Fruit fly (Drosophila melanogaster) whole organism, embryonic: Measurements from ENCODE around the gene MEP-1.
A peak's percentile ranks its signal among the peaks of the same experiment; 100 is the strongest.

Source experiments
- C15 ChIP-seq: fragments of 200-800 bp; sonication (Bioruptor generic); IDR thresholded peaks from 3 replicates; pipeline ENCODE4 v1.3.6; 2022; ENCODE audit warnings: missing biosample characterization, missing genetic modification characterization
- CG10462 ChIP-seq: fragments of 200-800 bp; sonication (Bioruptor generic); optimal IDR thresholded peaks from 2 replicates; lab custom pipeline; 2016; ENCODE audit warnings: missing biosample characterization, missing genetic modification characterization
- CG11247 ChIP-seq: fragments of 200-800 bp; sonication (Bioruptor generic); IDR thresholded peaks from 2 replicates; pipeline ENCODE4 v1.3.6; 2022; ENCODE audit warnings: missing biosample characterization, missing genetic modification characterization
- CG13624 ChIP-seq: fragments of 200-800 bp; sonication (Bioruptor generic); optimal IDR thresholded peaks from 2 replicates; lab custom pipeline; 2016; ENCODE audit warnings: missing biosample characterization, missing genetic modification characterization
- CG14710 ChIP-seq: fragments of 200-800 bp; sonication (Bioruptor generic); optimal IDR thresholded peaks from 3 replicates; lab custom pipeline; 2019; ENCODE audit warnings: missing biosample characterization, mild to moderate bottlenecking, missing genetic modification characterization, moderate library complexity
- CG15269 ChIP-seq: fragments of 200-800 bp; sonication (Bioruptor generic); optimal IDR thresholded peaks from 2 replicates; lab custom pipeline; 2018; ENCODE audit warnings: missing biosample characterization, mild to moderate bottlenecking, missing genetic modification characterization, moderate library complexity
- CG15479 ChIP-seq: fragments of 200-800 bp; sonication (Bioruptor generic); optimal IDR thresholded peaks from 3 replicates; lab custom pipeline; 2019; ENCODE audit warnings: missing biosample characterization, mild to moderate bottlenecking, missing genetic modification characterization, moderate library complexity
- CG18476 ChIP-seq: fragments of 200-800 bp; sonication (Bioruptor generic); optimal IDR thresholded peaks from 2 replicates; lab custom pipeline; 2016; ENCODE audit warnings: missing biosample characterization, mild to moderate bottlenecking, missing genetic modification characterization
- CG2202 ChIP-seq: fragments of 200-800 bp; sonication (Bioruptor generic); optimal IDR thresholded peaks from 2 replicates; lab custom pipeline; 2018; ENCODE audit warnings: missing biosample characterization, mild to moderate bottlenecking, missing genetic modification characterization
- CG2678 ChIP-seq: fragments of 200-800 bp; sonication (Bioruptor generic); optimal IDR thresholded peaks from 3 replicates; lab custom pipeline; 2019; ENCODE audit warnings: missing biosample characterization, mild to moderate bottlenecking, missing genetic modification characterization, moderate library complexity
- CG3163 ChIP-seq: fragments of 200-800 bp; sonication (Bioruptor generic); optimal IDR thresholded peaks from 3 replicates; lab custom pipeline; 2016; ENCODE audit warnings: missing biosample characterization, missing genetic modification characterization
- CG42726 ChIP-seq: fragments of 200-800 bp; sonication (Bioruptor generic); IDR thresholded peaks from 2 replicates; pipeline ENCODE4 v1.3.6; 2022; ENCODE audit warnings: missing biosample characterization, missing genetic modification characterization; ENCODE audit not compliant: partially characterized antibody
- CG4282 ChIP-seq: fragments of 200-800 bp; sonication (Bioruptor generic); optimal IDR thresholded peaks from 2 replicates; lab custom pipeline; 2016; ENCODE audit warnings: missing biosample characterization, missing genetic modification characterization
- CG6254 ChIP-seq: fragments of 200-800 bp; sonication (Bioruptor generic); optimal IDR thresholded peaks from 3 replicates; lab custom pipeline; 2017; ENCODE audit warnings: mild to moderate bottlenecking, missing biosample characterization, missing genetic modification reagents, missing genetic modification characterization
- CG7372 ChIP-seq: fragments of 200-800 bp; sonication (Bioruptor generic); IDR thresholded peaks from 2 replicates; pipeline ENCODE4 v1.3.6; 2022; ENCODE audit warnings: missing biosample characterization, missing genetic modification characterization
- CG7928 ChIP-seq: fragments of 200-800 bp; sonication (Bioruptor generic); optimal IDR thresholded peaks from 2 replicates; lab custom pipeline; 2017; ENCODE audit warnings: missing biosample characterization, mild to moderate bottlenecking, missing genetic modification characterization
- D ChIP-seq, 2 experiments: fragments of 200-800 bp in 1 of 2; fragments of >200 bp in 1 of 2; sonication (Bioruptor generic) in 1 of 2; optimal IDR thresholded peaks; 2 replicates in 1 of 2; 3 replicates in 1 of 2; lab custom pipeline; 2017; ENCODE audit warnings: mild to moderate bottlenecking in 1 of 2, missing biosample characterization in 1 of 2, missing genetic modification characterization in 1 of 2, missing genetic modification reagents in 1 of 2
- D19A ChIP-seq: fragments of 200-800 bp; optimal IDR thresholded peaks from 3 replicates; lab custom pipeline; 2019; ENCODE audit warnings: missing biosample characterization, mild to moderate bottlenecking, missing genetic modification characterization, moderate library complexity
- Dek ChIP-seq: fragments of 200-800 bp; sonication (Bioruptor generic); optimal IDR thresholded peaks from 3 replicates; lab custom pipeline; 2019; ENCODE audit warnings: missing biosample characterization, mild to moderate bottlenecking, missing genetic modification characterization, moderate library complexity
- Dip3 ChIP-seq: fragments of 200-800 bp; sonication (Bioruptor generic); optimal IDR thresholded peaks from 3 replicates; lab custom pipeline; 2016; ENCODE audit warnings: missing biosample characterization, missing genetic modification characterization
- Eip74EF ChIP-seq, 2 experiments: fragments of 200-800 bp in 1 of 2; fragments of >200 bp in 1 of 2; sonication (Bioruptor generic) in 1 of 2; optimal IDR thresholded peaks; 2 replicates each; lab custom pipeline; 2017 to 2019; ENCODE audit warnings: missing biosample characterization in 2 of 2, missing genetic modification characterization in 2 of 2, mild to moderate bottlenecking in 1 of 2, moderate library complexity in 1 of 2
- Gug ChIP-seq: fragments of 200-800 bp; sonication (Bioruptor generic); IDR thresholded peaks from 4 replicates; pipeline ENCODE4 v1.3.6; 2022; ENCODE audit warnings: missing biosample characterization, missing genetic modification characterization
- Hmx ChIP-seq: fragments of 200-800 bp; sonication (Bioruptor generic); optimal IDR thresholded peaks from 2 replicates; lab custom pipeline; 2016; ENCODE audit warnings: missing biosample characterization, missing genetic modification characterization
- Lpt ChIP-seq: fragments of >200 bp; optimal IDR thresholded peaks from 2 replicates; lab custom pipeline; 2018; ENCODE audit warnings: missing biosample characterization, missing genetic modification characterization
- MBD-R2 ChIP-seq: fragments of 200-800 bp; sonication (Bioruptor generic); IDR thresholded peaks from 2 replicates; pipeline ENCODE4 v1.3.6; 2022; ENCODE audit warnings: missing biosample characterization, missing genetic modification characterization
- Max ChIP-seq: fragments of 200-800 bp; sonication (Bioruptor generic); optimal IDR thresholded peaks from 2 replicates; lab custom pipeline; 2016; ENCODE audit warnings: missing biosample characterization, mild to moderate bottlenecking, missing genetic modification characterization
- Ravus ChIP-seq: fragments of 200-800 bp; sonication (Bioruptor generic); IDR thresholded peaks from 2 replicates; pipeline ENCODE4 v1.3.6; 2022; ENCODE audit warnings: missing biosample characterization, missing genetic modification characterization
- Six4 ChIP-seq: fragments of 200-800 bp; sonication (Bioruptor generic); optimal IDR thresholded peaks from 2 replicates; lab custom pipeline; 2016; ENCODE audit warnings: missing biosample characterization, missing genetic modification characterization
- Spps ChIP-seq: fragments of 200-800 bp; sonication (Bioruptor generic); optimal IDR thresholded peaks from 2 replicates; lab custom pipeline; 2018; ENCODE audit warnings: missing biosample characterization, mild to moderate bottlenecking, missing genetic modification characterization
- Trl ChIP-seq, 3 experiments: fragments of >200 bp in 2 of 3; fragments of 200-800 bp in 1 of 3; sonication (Bioruptor generic) in 1 of 3; optimal IDR thresholded peaks; 2 replicates in 1 of 3; 3 replicates in 2 of 3; lab custom pipeline; 2016 to 2017; ENCODE audit warnings: missing biosample characterization in 1 of 3, missing genetic modification characterization in 1 of 3
- Xrp1 ChIP-seq: fragments of 200-800 bp; sonication (Bioruptor generic); IDR thresholded peaks from 2 replicates; pipeline ENCODE4 v1.3.6; 2022; ENCODE audit warnings: missing biosample characterization, missing genetic modification characterization
- ase ChIP-seq: fragments of 200-800 bp; sonication (Bioruptor generic); IDR thresholded peaks from 3 replicates; pipeline ENCODE4 v1.3.6; 2022; ENCODE audit warnings: missing biosample characterization, missing genetic modification characterization
- ato ChIP-seq: fragments of 200-800 bp; sonication (Bioruptor generic); IDR thresholded peaks from 2 replicates; pipeline ENCODE4 v1.3.6; 2022; ENCODE audit warnings: missing biosample characterization, missing genetic modification characterization; ENCODE audit not compliant: partially characterized antibody
- cato ChIP-seq: fragments of 200-800 bp; sonication (Bioruptor generic); optimal IDR thresholded peaks from 2 replicates; lab custom pipeline; 2016; ENCODE audit warnings: missing biosample characterization, missing genetic modification characterization, borderline replicate concordance
- crol ChIP-seq: fragments of 200-800 bp; sonication (Bioruptor generic); IDR thresholded peaks from 2 replicates; pipeline ENCODE4 v1.3.6; 2022; ENCODE audit warnings: missing biosample characterization, missing genetic modification characterization
- dysf ChIP-seq: fragments of 200-800 bp; sonication (Bioruptor generic); IDR thresholded peaks from 3 replicates; pipeline ENCODE4 v1.3.6; 2022; ENCODE audit warnings: missing biosample characterization, missing genetic modification characterization
- fd102C ChIP-seq: fragments of 200-800 bp; sonication (Bioruptor generic); optimal IDR thresholded peaks from 2 replicates; lab custom pipeline; 2018; ENCODE audit warnings: missing biosample characterization, mild to moderate bottlenecking, missing genetic modification characterization, moderate library complexity
- ind ChIP-seq: fragments of 200-800 bp; sonication (Bioruptor generic); optimal IDR thresholded peaks from 3 replicates; lab custom pipeline; 2016; ENCODE audit warnings: missing biosample characterization, missing genetic modification characterization
- klu ChIP-seq: fragments of 200-800 bp; sonication (Bioruptor generic); IDR thresholded peaks from 2 replicates; pipeline ENCODE4 v1.3.6; 2022; ENCODE audit warnings: missing biosample characterization, missing genetic modification characterization
- lab ChIP-seq: fragments of 200-800 bp; sonication (Bioruptor generic); optimal IDR thresholded peaks from 3 replicates; lab custom pipeline; 2017; ENCODE audit warnings: missing biosample characterization, missing genetic modification characterization, mild to moderate bottlenecking, moderate library complexity, missing genetic modification reagents
- lmd ChIP-seq: fragments of 200-800 bp; sonication (Bioruptor generic); IDR thresholded peaks from 2 replicates; pipeline ENCODE4 v1.3.6; 2022; ENCODE audit warnings: missing biosample characterization, missing genetic modification characterization
- sens ChIP-seq: fragments of 200-800 bp; sonication (Bioruptor generic); peaks from one replicate; lab custom pipeline; 2016; ENCODE audit warnings: missing biosample characterization, missing genetic modification characterization
- sisA ChIP-seq: fragments of 200-800 bp; sonication (Bioruptor generic); IDR thresholded peaks from 2 replicates; pipeline ENCODE4 v1.3.6; 2022; ENCODE audit warnings: missing biosample characterization, missing genetic modification characterization
- slbo ChIP-seq: fragments of 200-800 bp; sonication (Bioruptor generic); IDR thresholded peaks from 2 replicates; pipeline ENCODE4 v1.3.6; 2022; ENCODE audit warnings: missing biosample characterization, missing genetic modification characterization
- tap ChIP-seq: fragments of 200-800 bp; optimal IDR thresholded peaks from 3 replicates; lab custom pipeline; 2019; ENCODE audit warnings: missing biosample characterization, mild to moderate bottlenecking, missing genetic modification characterization, moderate library complexity
- tx ChIP-seq: fragments of 200-800 bp; sonication (Bioruptor generic); optimal IDR thresholded peaks from 2 replicates; lab custom pipeline; 2016; ENCODE audit warnings: missing biosample characterization, missing genetic modification characterization
- yki ChIP-seq: fragments of >200 bp; optimal IDR thresholded peaks from 3 replicates; lab custom pipeline; 2018
- zfh2 ChIP-seq: fragments of 200-800 bp; sonication (Bioruptor generic); optimal IDR thresholded peaks from 2 replicates; lab custom pipeline; 2016; ENCODE audit warnings: missing biosample characterization, missing genetic modification characterization

MEP-1 gene

dm6 chr3L:2586804-2587561 is 44.5 kb upstream of the MEP-1 start, which contains the start of gene RpL8 (continued):
- TF ChIP-seq CG4282 (peak; percentile 25), CG7928 (GFP tag; lab: Kevin White, UChicago) (peak; percentile 22), Trl (optimal IDR thresholded peaks at IDR 0.05; lab: Kevin White, UChicago) (no peak), Trl (GFP tag; optimal IDR thresholded peaks at IDR 0.05; lab: Kevin White, UChicago) (peak; percentile 69), Dip3 (peak; percentile 60), CG2678 (peak; percentile 69), MBD-R2 (peak; percentile 56; the same call in 1 of the 2 replicates), CG42726 (GFP tag; lab: Robert Waterston, UW) (peak; percentile 60), CG18476 (GFP tag; lab: Kevin White, UChicago) (peak; percentile 35), yki (lab: Kevin White, UChicago) (no peak), tx (peak; percentile 49), klu (GFP tag; lab: Robert Waterston, UW) (peak; percentile 67), cato (GFP tag; lab: Kevin White, UChicago) (no peak), ind (GFP tag; lab: Kevin White, UChicago) (peak; percentile 68), CG6254 (GFP tag; lab: Kevin White, UChicago) (peak; percentile 85), CG11247 (GFP tag; lab: Robert Waterston, UW) (peak; percentile 84), Six4 (GFP tag; lab: Kevin White, UChicago) (peak; percentile 49), CG15269 (tag; lab: Kevin White, UChicago) (peak; percentile 78), C15 (0 out of 3 replicates have a peak, but pooled peaks have one; percentile 55), Gug (peak; percentile 74), D (optimal IDR thresholded peaks at IDR 0.05; lab: Kevin White, UChicago) (no peak), D (GFP tag; optimal IDR thresholded peaks at IDR 0.05; lab: Kevin White, UChicago) (peak; percentile 77), Lpt (GFP tag; lab: Kevin White, UChicago) (no peak), D19A (tag; lab: Kevin White, UChicago) (peak; percentile 57), Spps (tag; lab: Kevin White, UChicago) (peak; percentile 34), tap (tag; lab: Kevin White, UChicago) (peak; percentile 25), dysf (GFP tag; lab: Robert Waterston, UW) (peak; percentile 82), CG10462 (GFP tag; lab: Kevin White, UChicago) (peak; percentile 40), CG3163 (GFP tag; lab: Kevin White, UChicago) (peak; percentile 50), Max (GFP tag; lab: Kevin White, UChicago) (peak; percentile 64), Ravus (GFP tag; lab: Robert Waterston, UW) (peak; percentile 9; the same call in 1 of the 2 replicates), crol (no peak), Hmx (GFP tag; lab: Kevin White, UChicago) (peak; percentile 11), Eip74EF (GFP tag; optimal IDR thresholded peaks at IDR 0.05; lab: Kevin White, UChicago) (peak in 1 of 2 experiments; percentile 84), CG7372 (GFP tag; lab: Robert Waterston, UW) (peak; percentile 48), lab (GFP tag; lab: Kevin White, UChicago) (peak; percentile 94), CG14710 (tag; lab: Kevin White, UChicago) (peak; percentile 71), ato (peak; percentile 43; the same call in 1 of the 2 replicates), CG2202 (tag; lab: Kevin White, UChicago) (peak; percentile 73), ase (GFP tag; lab: Robert Waterston, UW) (peak; percentile 87), sisA (GFP tag; lab: Robert Waterston, UW) (peak; percentile 51; the same call in 1 of the 2 replicates), CG15479 (GFP tag; lab: Kevin White, UChicago) (no peak), zfh2 (GFP tag; lab: Kevin White, UChicago) (peak; percentile 72), CG13624 (GFP tag; lab: Kevin White, UChicago) (peak; percentile 83), Dek (tag; lab: Kevin White, UChicago) (peak; percentile 57), fd102C (peak; percentile 61), Xrp1 (GFP tag; lab: Robert Waterston, UW) (peak; percentile 46), slbo (GFP tag; lab: Robert Waterston, UW) (peak; percentile 91), sens (GFP tag; lab: Kevin White, UChicago) (peak; percentile 92), lmd (GFP tag; lab: Robert Waterston, UW) (peak; percentile 66)
